Fruit fly (Drosophila melanogaster): ENCODE data around the gene Bcs1.
A peak's percentile ranks its signal among the peaks of the same experiment; 100 is the strongest.

Gene Bcs1

dm6 chr2L:10260750-10261493 is 38.5 kb downstream of the Bcs1 start, which contains the start of gene Pten (continued):
- no peak for TF ChIP-seq CG6276 (GFP tag; optimal IDR thresholded peaks at IDR 0.05)
- peak; percentile 48 for TF ChIP-seq CG8319 (GFP tag; optimal IDR thresholded peaks at IDR 0.05)
- TF ChIP-seq achi (GFP tag; optimal IDR thresholded peaks at IDR 0.05), result no peak
- TF ChIP-seq Gug (GFP tag; IDR thresholded peaks at IDR 0.05), result no peak
- TF ChIP-seq CG6792 (GFP tag; optimal IDR thresholded peaks at IDR 0.05), result peak; percentile 16
- peak; percentile 52 for TF ChIP-seq cyc (GFP tag; optimal IDR thresholded peaks at IDR 0.05)
- TF ChIP-seq CG10631 (GFP tag; optimal IDR thresholded peaks at IDR 0.05), result no peak
- no peak for TF ChIP-seq Smox (GFP tag; optimal IDR thresholded peaks at IDR 0.05)
- TF ChIP-seq pdm3 (GFP tag; optimal IDR thresholded peaks at IDR 0.05), result no peak

dm6 chr2L:10261774-10262173 is 39.3 kb downstream of the Bcs1 start:
- TF ChIP-seq Smox (GFP tag; optimal IDR thresholded peaks at IDR 0.05), result no peak
- no peak for TF ChIP-seq Eip93F (GFP tag; optimal IDR thresholded peaks at IDR 0.05)
- TF ChIP-seq CG11902 (GFP tag; optimal IDR thresholded peaks at IDR 0.05), result no peak
- no peak for TF ChIP-seq CG7368 (GFP tag; optimal IDR thresholded peaks at IDR 0.05)
- TF ChIP-seq CG6854 (GFP tag; optimal IDR thresholded peaks at IDR 0.05), result no peak
- TF ChIP-seq pdm3 (GFP tag; optimal IDR thresholded peaks at IDR 0.05), result no peak
- no peak for TF ChIP-seq CG6792 (GFP tag; optimal IDR thresholded peaks at IDR 0.05)
- no peak for TF ChIP-seq CG16779 (tag; optimal IDR thresholded peaks at IDR 0.05)
- no peak for TF ChIP-seq CG31627 (GFP tag; optimal IDR thresholded peaks at IDR 0.05)
- TF ChIP-seq fkh (GFP tag; optimal IDR thresholded peaks at IDR 0.05), result no peak
- no peak for TF ChIP-seq eg (GFP tag; IDR thresholded peaks at IDR 0.05)
- no peak for TF ChIP-seq CG3919 (GFP tag; optimal IDR thresholded peaks at IDR 0.05)
- no peak for TF ChIP-seq CG4318 (GFP tag; optimal IDR thresholded peaks at IDR 0.05)
- TF ChIP-seq fd85E (GFP tag; optimal IDR thresholded peaks at IDR 0.05), result no peak
- TF ChIP-seq topi (GFP tag; optimal IDR thresholded peaks at IDR 0.05), result no peak
- TF ChIP-seq Sox14 (GFP tag; optimal IDR thresholded peaks at IDR 0.05), result no peak
- TF ChIP-seq vri (GFP tag; optimal IDR thresholded peaks at IDR 0.05), result no peak
- no peak for TF ChIP-seq Sox15 (GFP tag; optimal IDR thresholded peaks at IDR 0.05)
- TF ChIP-seq Hr39 (GFP tag; optimal IDR thresholded peaks at IDR 0.05), result no peak

dm6 chr2L:10263343-10263744 is 40.9 kb downstream of the Bcs1 start, which contains the start of gene Rsf1:
TSS of gene Rsf1 (minus strand) at chr2L:10263554.
- no peak for TF ChIP-seq Met (GFP tag; optimal IDR thresholded peaks at IDR 0.05)
- TF ChIP-seq topi (GFP tag; optimal IDR thresholded peaks at IDR 0.05), result no peak
- TF ChIP-seq CG11762 (GFP tag; optimal IDR thresholded peaks at IDR 0.05; ENCODE audit: insufficient read depth), result no peak
- TF ChIP-seq esn (GFP tag; optimal IDR thresholded peaks at IDR 0.05), result no peak
- no peak for TF ChIP-seq CG8632 (GFP tag; optimal IDR thresholded peaks at IDR 0.05)
- no peak for TF ChIP-seq dsx (GFP tag; optimal IDR thresholded peaks at IDR 0.05; ENCODE audit: poor library complexity, severe bottlenecking)
- TF ChIP-seq Eip78C (GFP tag), result peak; percentile 18
- TF ChIP-seq spab (GFP tag; optimal IDR thresholded peaks at IDR 0.05), result no peak

dm6 chr2L:10263830-10264634 is 41.6 kb downstream of the Bcs1 start, which contains the start of gene REPTOR-BP:
TSS of gene REPTOR-BP (plus strand) at chr2L:10264125.
- TF ChIP-seq Met (GFP tag; optimal IDR thresholded peaks at IDR 0.05) (no peak), esn (GFP tag; optimal IDR thresholded peaks at IDR 0.05) (no peak), Gug (GFP tag; IDR thresholded peaks at IDR 0.05) (no peak), spab (GFP tag; optimal IDR thresholded peaks at IDR 0.05) (no peak), Blimp-1 (GFP tag; optimal IDR thresholded peaks at IDR 0.05) (no peak), CG15336 (GFP tag; IDR thresholded peaks at IDR 0.05) (no peak), OdsH (GFP tag; optimal IDR thresholded peaks at IDR 0.05) (no peak), Hr39 (GFP tag; optimal IDR thresholded peaks at IDR 0.05) (no peak), cyc (GFP tag; optimal IDR thresholded peaks at IDR 0.05) (no peak), CG32006 (GFP tag; optimal IDR thresholded peaks at IDR 0.05) (no peak), CG1621 (tag; optimal IDR thresholded peaks at IDR 0.05) (no peak), Eip78C (GFP tag) (peak; percentile 43), achi (GFP tag; optimal IDR thresholded peaks at IDR 0.05) (no peak), Eip93F (GFP tag; optimal IDR thresholded peaks at IDR 0.05) (peak; percentile 31), fd59A (GFP tag; optimal IDR thresholded peaks at IDR 0.05) (no peak), CG10669 (GFP tag; optimal IDR thresholded peaks at IDR 0.05) (no peak), CG8119 (GFP tag; IDR thresholded peaks at IDR 0.05) (no peak), dsx (GFP tag; optimal IDR thresholded peaks at IDR 0.05; ENCODE audit: poor library complexity, severe bottlenecking) (no peak), CG11294 (GFP tag; IDR thresholded peaks at IDR 0.05) (no peak), fkh (GFP tag; optimal IDR thresholded peaks at IDR 0.05) (peak; percentile 64), Ets96B (tag; optimal IDR thresholded peaks at IDR 0.05) (no peak), CG10631 (GFP tag; optimal IDR thresholded peaks at IDR 0.05) (no peak), CG34406 (GFP tag; optimal IDR thresholded peaks at IDR 0.05) (no peak)
